Worm (Caenorhabditis elegans) whole organism, mixed stage, embryonic: ENCODE measurements around the gene str-85.

Source experiments
- M03D4.4 ChIP-seq: sonication (generic microtip); optimal IDR thresholded peaks from 2 replicates; lab custom pipeline; 2017; ENCODE audit warnings: mild to moderate bottlenecking, missing genetic modification characterization, missing compliant biosample characterization
- bed-3 ChIP-seq: fragments of 200-800 bp; sonication (Bioruptor generic); optimal IDR thresholded peaks from 3 replicates; lab custom pipeline; 2018; ENCODE audit warnings: mild to moderate bottlenecking, missing genetic modification characterization, moderate library complexity, missing compliant biosample characterization
- ceh-39 ChIP-seq: fragments of 150-350 bp; optimal IDR thresholded peaks from 2 replicates; lab custom pipeline; 2014; ENCODE audit warnings: missing biosample characterization, missing genetic modification characterization
- ceh-43 ChIP-seq: fragments of 200-800 bp; sonication (Bioruptor generic); optimal IDR thresholded peaks from 2 replicates; lab custom pipeline; 2018; ENCODE audit warnings: mild to moderate bottlenecking, missing genetic modification characterization, moderate library complexity, missing compliant biosample characterization
- ceh-83 ChIP-seq: fragments of 200-800 bp; sonication (Bioruptor generic); optimal IDR thresholded peaks from 2 replicates; lab custom pipeline; 2018; ENCODE audit warnings: mild to moderate bottlenecking, missing genetic modification characterization, missing compliant biosample characterization
- ces-1 ChIP-seq: fragments of 150-350 bp; optimal IDR thresholded peaks from 2 replicates; lab custom pipeline; 2014; ENCODE audit warnings: missing biosample characterization, missing genetic modification reagents, missing genetic modification characterization
- cnd-1 ChIP-seq: fragments of 200-800 bp; sonication (Bioruptor generic); optimal IDR thresholded peaks from 2 replicates; lab custom pipeline; 2018; ENCODE audit warnings: mild to moderate bottlenecking, missing genetic modification characterization, missing compliant biosample characterization
- drap-1 ChIP-seq: fragments of 200-800 bp; sonication (Bioruptor generic); optimal IDR thresholded peaks from 3 replicates; lab custom pipeline; 2018; ENCODE audit warnings: mild to moderate bottlenecking, missing genetic modification characterization, missing compliant biosample characterization
- elt-1 ChIP-seq: sonication (generic microtip); optimal IDR thresholded peaks from 2 replicates; lab custom pipeline; 2017; ENCODE audit warnings: missing genetic modification characterization, mild to moderate bottlenecking, missing compliant biosample characterization, antibody characterized with exemption, moderate library complexity, borderline replicate concordance; ENCODE audit not compliant: insufficient read depth
- elt-3 ChIP-seq: fragments of 150-350 bp; optimal IDR thresholded peaks from 2 replicates; lab custom pipeline; 2014; ENCODE audit warnings: missing biosample characterization, missing genetic modification characterization
- ham-2 ChIP-seq: fragments of 200-800 bp; sonication (Bioruptor generic); optimal IDR thresholded peaks from 2 replicates; lab custom pipeline; 2018; ENCODE audit warnings: mild to moderate bottlenecking, missing genetic modification characterization, missing compliant biosample characterization
- hlh-1 ChIP-seq: fragments of 150-350 bp; optimal IDR thresholded peaks from 2 replicates; lab custom pipeline; 2014; ENCODE audit warnings: missing biosample characterization, missing genetic modification reagents, missing genetic modification characterization
- lin-13 ChIP-seq: fragments of 150-350 bp; optimal IDR thresholded peaks from 2 replicates; lab custom pipeline; 2014; ENCODE audit warnings: missing biosample characterization, missing genetic modification characterization
- lin-32 ChIP-seq: fragments of 200-800 bp; sonication (Bioruptor generic); optimal IDR thresholded peaks from 2 replicates; lab custom pipeline; 2018; ENCODE audit warnings: mild to moderate bottlenecking, missing genetic modification characterization, missing compliant biosample characterization
- lsy-2 ChIP-seq: fragments of 150-350 bp; optimal IDR thresholded peaks from 2 replicates; lab custom pipeline; 2014; ENCODE audit warnings: missing biosample characterization, missing genetic modification characterization
- mab-5 ChIP-seq: fragments of 150-350 bp; optimal IDR thresholded peaks from 2 replicates; lab custom pipeline; 2014; ENCODE audit warnings: missing biosample characterization, missing genetic modification characterization
- mls-2 ChIP-seq: sonication (generic microtip); optimal IDR thresholded peaks from 2 replicates; lab custom pipeline; 2016; ENCODE audit warnings: mild to moderate bottlenecking, missing genetic modification characterization, moderate library complexity, missing compliant biosample characterization
- nhr-2 ChIP-seq: fragments of 150-350 bp; optimal IDR thresholded peaks from 2 replicates; lab custom pipeline; 2014; ENCODE audit warnings: missing biosample characterization, missing genetic modification characterization
- nhr-237 ChIP-seq: fragments of 150-350 bp; optimal IDR thresholded peaks from 2 replicates; lab custom pipeline; 2014; ENCODE audit warnings: missing biosample characterization, missing genetic modification characterization
- nhr-76 ChIP-seq: sonication (generic microtip); optimal IDR thresholded peaks from 2 replicates; lab custom pipeline; 2017; ENCODE audit warnings: missing biosample characterization, missing genetic modification characterization
- pha-4 ChIP-seq: fragments of 150-350 bp; optimal IDR thresholded peaks from 2 replicates; lab custom pipeline; 2018; ENCODE audit warnings: missing biosample characterization, missing genetic modification reagents, missing genetic modification characterization
- snpc-4 ChIP-seq: fragments of 150-350 bp; optimal IDR thresholded peaks from 2 replicates; lab custom pipeline; 2014; ENCODE audit warnings: missing biosample characterization, missing genetic modification characterization
- sptf-1 ChIP-seq: sonication (generic microtip); optimal IDR thresholded peaks from 2 replicates; lab custom pipeline; 2017; ENCODE audit warnings: mild to moderate bottlenecking, missing genetic modification characterization, moderate library complexity, missing compliant biosample characterization
- tbx-8 ChIP-seq: fragments of 200-800 bp; sonication (Bioruptor generic); optimal IDR thresholded peaks from 2 replicates; lab custom pipeline; 2018; ENCODE audit warnings: mild to moderate bottlenecking, missing genetic modification characterization, moderate library complexity, missing compliant biosample characterization
- unc-120 ChIP-seq: sonication (generic microtip); optimal IDR thresholded peaks from 2 replicates; lab custom pipeline; 2017; ENCODE audit warnings: missing genetic modification characterization, missing compliant biosample characterization; ENCODE audit not compliant: poor library complexity, severe bottlenecking
- unc-39 ChIP-seq: fragments of 150-350 bp; optimal IDR thresholded peaks from 2 replicates; lab custom pipeline; 2014; ENCODE audit warnings: missing biosample characterization, missing genetic modification characterization
- unc-62 ChIP-seq: fragments of 150-350 bp; optimal IDR thresholded peaks from 2 replicates; lab custom pipeline; 2014; ENCODE audit warnings: missing biosample characterization, missing genetic modification reagents, missing genetic modification characterization
- zip-8 ChIP-seq: fragments of 150-350 bp; optimal IDR thresholded peaks from 2 replicates; lab custom pipeline; 2014; ENCODE audit warnings: missing biosample characterization, missing genetic modification characterization

The str-85 gene

ce11 chrV:8974889-8975422 is 10.7 kb downstream of the str-85 start, which contains the start of gene nhr-143:
nhr-143 (minus strand) TSS chrV:8974939.
- TF ChIP-seq nhr-76 (tag; lab: Kevin White, UChicago) (no peak), zip-8 (tag; lab: Kevin White, UChicago) (no peak), bed-3 (GFP tag; lab: Kevin White, UChicago) (no peak), cnd-1 (no peak), mls-2 (tag; lab: Kevin White, UChicago) (no peak), unc-120 (tag; lab: Kevin White, UChicago) (no peak), elt-1 (tag; lab: Kevin White, UChicago) (no peak), hlh-1 (tag; lab: Kevin White, UChicago) (no peak), tbx-8 (GFP tag; lab: Kevin White, UChicago) (no peak), snpc-4 (tag; lab: Kevin White, UChicago) (no peak), unc-39 (tag; lab: Kevin White, UChicago) (no peak), lsy-2 (tag; lab: Kevin White, UChicago) (no peak), ceh-39 (tag; lab: Kevin White, UChicago) (no peak), ham-2 (GFP tag; lab: Kevin White, UChicago) (no peak)

- TF ChIP-seq nhr-76 (tag; lab: Kevin White, UChicago) (no peak), lin-13 (tag; lab: Kevin White, UChicago) (no peak), mls-2 (tag; lab: Kevin White, UChicago) (no peak), drap-1 (GFP tag; lab: Kevin White, UChicago) (no peak), bed-3 (GFP tag; lab: Kevin White, UChicago) (no peak), unc-62 (no peak), tbx-8 (GFP tag; lab: Kevin White, UChicago) (no peak), mab-5 (no peak), cnd-1 (no peak)
Measured at ce11 chrV:8972271-8972670, 13.4 kb downstream of the str-85 start, which contains the start of gene nhr-195. nhr-195 (minus strand) TSS chrV:8972371.

ce11 chrV:8966086-8966485 is 19.6 kb downstream of the str-85 start, which contains the start of gene nhr-219:
nhr-219 (minus strand) TSS chrV:8966186.
- TF ChIP-seq cnd-1 = no peak
- no peak for TF ChIP-seq mls-2 (tag; lab: Kevin White, UChicago)
- TF ChIP-seq ceh-43 = no peak
- no peak for TF ChIP-seq lin-32 (GFP tag; lab: Kevin White, UChicago)
- TF ChIP-seq nhr-2 (tag; lab: Kevin White, UChicago) = no peak
- TF ChIP-seq bed-3 (GFP tag; lab: Kevin White, UChicago) = no peak
- no peak for TF ChIP-seq ces-1
- no peak for TF ChIP-seq zip-8 (tag; lab: Kevin White, UChicago)
- no peak for TF ChIP-seq M03D4.4
- no peak for TF ChIP-seq sptf-1 (tag; lab: Kevin White, UChicago)
- no peak for TF ChIP-seq tbx-8 (GFP tag; lab: Kevin White, UChicago)
- TF ChIP-seq nhr-76 (tag; lab: Kevin White, UChicago) = no peak
- TF ChIP-seq unc-62 = no peak
- no peak for TF ChIP-seq ceh-39 (tag; lab: Kevin White, UChicago)
- no peak for TF ChIP-seq nhr-237 (tag; lab: Kevin White, UChicago)
- no peak for TF ChIP-seq lsy-2 (tag; lab: Kevin White, UChicago)
- TF ChIP-seq unc-120 (tag; lab: Kevin White, UChicago) = no peak

ce11 chrV:8964055-8964758 is 21.4 kb downstream of the str-85 start, which contains the start of gene nhr-44:
nhr-44 (minus strand) TSS chrV:8964105.
- TF ChIP-seq elt-1 (tag; lab: Kevin White, UChicago) = peak; percentile 18
- no peak for TF ChIP-seq ceh-83 (GFP tag; lab: Kevin White, UChicago)
- no peak for TF ChIP-seq elt-3 (tag; lab: Kevin White, UChicago)
- TF ChIP-seq mls-2 (tag; lab: Kevin White, UChicago) = no peak
- peak; percentile 50 for TF ChIP-seq pha-4 (tag; lab: Kevin White, UChicago)
- TF ChIP-seq, all 35 proteins: peak for 2
